Fruit fly (Drosophila melanogaster): ENCODE measurements around the gene CG18178.
A peak's percentile ranks its signal among the peaks of the same experiment; 100 is the strongest.

CG18178 gene

dm6 chr3L:9692892-9693551 lies 25.9 kb downstream of the CG18178 start (continued):
- TF ChIP-seq CG10959 (GFP tag; IDR thresholded peaks at IDR 0.05) (peak; percentile 74; the same call in 1 of the 2 replicates), CG12299 (tag; optimal IDR thresholded peaks at IDR 0.05) (peak; percentile 86), sqz (GFP tag; optimal IDR thresholded peaks at IDR 0.05) (peak; percentile 87), CG31388 (GFP tag; optimal IDR thresholded peaks at IDR 0.05) (peak; percentile 87), CG17361 (GFP tag; IDR thresholded peaks at IDR 0.05) (peak; percentile 98), pros (GFP tag; optimal IDR thresholded peaks at IDR 0.05) (peak; percentile 31), crc (GFP tag; optimal IDR thresholded peaks at IDR 0.05) (peak; percentile 93), hbn (GFP tag; IDR thresholded peaks at IDR 0.05; ENCODE audit: partially characterized antibody) (no peak), Eip74EF (GFP tag; optimal IDR thresholded peaks at IDR 0.05) (peak in 1 of 2 experiments; percentile 95), CG3847 (GFP tag; IDR thresholded peaks at IDR 0.05) (peak; percentile 92), CG13123 (GFP tag; optimal IDR thresholded peaks at IDR 0.05) (peak; percentile 82), CG11247 (GFP tag; IDR thresholded peaks at IDR 0.05) (peak; percentile 84), CG10267 (tag; optimal IDR thresholded peaks at IDR 0.05) (peak; percentile 89), chinmo (GFP tag; IDR thresholded peaks at IDR 0.05; ENCODE audit: partially characterized antibody) (0 out of 4 replicates have a peak, but pooled peaks have one; percentile 16), grau (tag; optimal IDR thresholded peaks at IDR 0.05) (peak; percentile 96), danr (GFP tag; IDR thresholded peaks at IDR 0.05) (peak; percentile 85), Kr (GFP tag; optimal IDR thresholded peaks at IDR 0.05) (no peak), CG17829 (tag; optimal IDR thresholded peaks at IDR 0.05) (peak; percentile 94), CG14050 (GFP tag; IDR thresholded peaks at IDR 0.05) (peak; percentile 72), kni (GFP tag; optimal IDR thresholded peaks at IDR 0.05) (peak; percentile 90), CG14860 (GFP tag; IDR thresholded peaks at IDR 0.05; ENCODE audit: partially characterized antibody) (no peak), mld (GFP tag; IDR thresholded peaks at IDR 0.05; ENCODE audit: partially characterized antibody) (no peak), ase (GFP tag; IDR thresholded peaks at IDR 0.05) (peak; percentile 75; the same call in 2 of the 3 replicates), Hey (tag; optimal IDR thresholded peaks at IDR 0.05) (peak; percentile 54), chif (GFP tag; optimal IDR thresholded peaks at IDR 0.05) (peak; percentile 96 to 98), Trl (optimal IDR thresholded peaks at IDR 0.05) (peak in 1 of 2 experiments; percentile 68), Trl (GFP tag; optimal IDR thresholded peaks at IDR 0.05) (peak; percentile 95), CG12219 (GFP tag; optimal IDR thresholded peaks at IDR 0.05) (peak; percentile 88), pan (optimal IDR thresholded peaks at IDR 0.05) (no peak), pan (GFP tag; optimal IDR thresholded peaks at IDR 0.05 in 1 of 2, IDR thresholded peaks at IDR 0.05 in 1 of 2) (peak; percentile 27 to 83), cato (GFP tag; optimal IDR thresholded peaks at IDR 0.05; ENCODE audit: borderline replicate concordance) (peak; percentile 96), cad (GFP tag; optimal IDR thresholded peaks at IDR 0.05) (no peak), CG11560 (tag; IDR thresholded peaks at IDR 0.05) (peak; percentile 78), CG4820 (GFP tag; optimal IDR thresholded peaks at IDR 0.05) (peak; percentile 96), CG17385 (GFP tag; optimal IDR thresholded peaks at IDR 0.05) (peak; percentile 93), CG16815 (GFP tag; optimal IDR thresholded peaks at IDR 0.05) (peak; percentile 96), CG15601 (tag; optimal IDR thresholded peaks at IDR 0.05) (peak; percentile 93), D (optimal IDR thresholded peaks at IDR 0.05) (no peak), D (GFP tag; optimal IDR thresholded peaks at IDR 0.05) (peak; percentile 97), CG13287 (GFP tag; IDR thresholded peaks at IDR 0.05; ENCODE audit: partially characterized antibody) (no peak), mirr (GFP tag; optimal IDR thresholded peaks at IDR 0.05) (peak; percentile 62), bowl (GFP tag; IDR thresholded peaks at IDR 0.05) (peak; percentile 33; the same call in 1 of the 2 replicates), ATbp (GFP tag; optimal IDR thresholded peaks at IDR 0.05) (peak; percentile 92), Hand (GFP tag; optimal IDR thresholded peaks at IDR 0.05) (peak; percentile 96), CG14710 (tag; optimal IDR thresholded peaks at IDR 0.05) (peak; percentile 94), ato (GFP tag; IDR thresholded peaks at IDR 0.05; ENCODE audit: partially characterized antibody) (no peak), CG12659 (GFP tag; optimal IDR thresholded peaks at IDR 0.05) (peak; percentile 98), eve (GFP tag; optimal IDR thresholded peaks at IDR 0.05) (peak in 1 of 2 experiments; percentile 99), Max (GFP tag; optimal IDR thresholded peaks at IDR 0.05) (peak; percentile 94)

Data from whole organism, embryonic.